Fruit fly (Drosophila melanogaster): ENCODE measurements around the gene Fas1.

DNA sequence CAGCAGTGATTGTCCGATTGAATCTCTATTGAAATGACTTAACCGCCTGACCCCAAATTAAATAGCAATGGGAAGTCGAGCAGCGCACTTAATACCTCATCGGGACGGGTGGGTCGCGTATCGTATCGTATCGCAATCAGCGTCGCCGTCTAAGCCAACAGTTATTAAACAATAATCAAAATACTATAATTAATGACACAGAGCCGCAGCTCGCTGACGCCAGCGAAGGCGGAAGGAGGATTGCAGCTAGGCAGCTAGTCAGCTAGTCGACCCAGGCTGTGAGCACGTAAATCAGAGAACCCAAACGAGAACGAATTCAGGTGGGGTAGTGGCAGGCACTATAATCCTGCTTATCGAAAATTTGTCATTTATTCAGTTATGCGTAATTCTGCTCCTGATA, 16.1 kb upstream of the Fas1 start, which contains the start of gene NPF:
- TF ChIP-seq pan (optimal IDR thresholded peaks at IDR 0.05): no peak
- no peak for TF ChIP-seq ey (GFP tag; optimal IDR thresholded peaks at IDR 0.05)
- TF ChIP-seq Dfd (GFP tag; optimal IDR thresholded peaks at IDR 0.05): no peak
- no peak for TF ChIP-seq psq (GFP tag; optimal IDR thresholded peaks at IDR 0.05)
- no peak for TF ChIP-seq Myc (optimal IDR thresholded peaks at IDR 0.05)
- no peak for TF ChIP-seq OdsH (GFP tag; optimal IDR thresholded peaks at IDR 0.05)
- no peak for TF ChIP-seq sv (GFP tag; optimal IDR thresholded peaks at IDR 0.05)
- no peak for TF ChIP-seq Jra (GFP tag; optimal IDR thresholded peaks at IDR 0.05)
- TF ChIP-seq GATAd (GFP tag; optimal IDR thresholded peaks at IDR 0.05): no peak
- TF ChIP-seq brk (GFP tag; optimal IDR thresholded peaks at IDR 0.05): no peak
- TF ChIP-seq Dif (GFP tag; optimal IDR thresholded peaks at IDR 0.05; ENCODE audit: partially characterized antibody): no peak
- TF ChIP-seq rgr (GFP tag; optimal IDR thresholded peaks at IDR 0.05): no peak
